Worm (Caenorhabditis elegans): ENCODE data around the gene C49H3.3.
A peak's percentile ranks its signal among the peaks of the same experiment; 100 is the strongest.

Gene C49H3.3

ce11 chrIV:7881166-7881565 is 43.0 kb upstream of the C49H3.3 start:
- TF ChIP-seq egl-44 (GFP tag; IDR thresholded peaks at IDR 0.05) = no peak
- TF ChIP-seq lsl-1 (GFP tag; optimal IDR thresholded peaks at IDR 0.05) = no peak
- no peak for TF ChIP-seq K12H6.12 (tag; optimal IDR thresholded peaks at IDR 0.05)
- TF ChIP-seq ceh-58 (GFP tag; IDR thresholded peaks at IDR 0.05) = no peak
- no peak for TF ChIP-seq K11D2.4 (GFP tag; IDR thresholded peaks at IDR 0.05)
- no peak for TF ChIP-seq somi-1 (GFP tag; optimal IDR thresholded peaks at IDR 0.05)

ce11 chrIV:7881726-7882125 is 42.4 kb upstream of the C49H3.3 start, which contains the start of gene atic-1:
Gene atic-1, plus strand, starts transcription at chrIV:7882026.
- TF ChIP-seq mxl-1 (tag; optimal IDR thresholded peaks at IDR 0.05) (no peak), atf-7 (tag; optimal IDR thresholded peaks at IDR 0.05) (no peak), nhr-80 (tag; optimal IDR thresholded peaks at IDR 0.05) (no peak), pha-4 (tag; optimal IDR thresholded peaks at IDR 0.05) (no peak), F23B12.7 (tag; optimal IDR thresholded peaks at IDR 0.05; ENCODE audit: insufficient read depth) (no peak), ceh-91 (GFP tag; IDR thresholded peaks at IDR 0.05) (no peak), pbrm-1 (GFP tag; IDR thresholded peaks at IDR 0.05) (no peak), gei-17 (GFP tag; optimal IDR thresholded peaks at IDR 0.05) (no peak), aptf-2 (GFP tag; conservative IDR thresholded peaks at IDR 0.05) (no peak), lin-35 (GFP tag; optimal IDR thresholded peaks at IDR 0.05) (no peak), F10E7.11 (tag; optimal IDR thresholded peaks at IDR 0.05) (no peak)

DNA sequence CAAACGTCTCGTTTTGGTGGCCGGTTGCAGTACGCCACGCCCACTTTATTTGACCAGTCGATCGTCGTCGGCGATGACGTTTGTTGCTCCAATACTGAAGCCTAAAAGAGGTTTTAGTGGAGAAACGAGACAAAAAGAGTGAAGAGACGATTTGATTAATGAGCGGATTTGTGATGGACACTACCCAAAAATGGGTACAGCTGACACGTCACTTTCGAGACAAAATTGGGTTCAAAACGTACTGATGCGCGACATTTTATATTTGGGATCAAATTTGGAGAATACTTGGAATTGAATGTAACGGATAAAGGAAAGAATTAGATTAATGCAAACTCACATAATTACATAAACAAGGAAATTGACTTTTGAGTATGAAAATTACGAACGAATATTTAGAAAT is 26.7 kb upstream of the C49H3.3 start, which contains the start of gene ilys-4:
Gene ilys-4 (minus strand): TSS at position 101 of the 400 bp plus-strand sequence.
- peak; percentile 14 for TF ChIP-seq atf-7 (tag; optimal IDR thresholded peaks at IDR 0.05)
- TF ChIP-seq ztf-25 (GFP tag; IDR thresholded peaks at IDR 0.05) = no peak
- no peak for TF ChIP-seq rpc-1 (optimal IDR thresholded peaks at IDR 0.05)
- TF ChIP-seq rpc-1 (tag; optimal IDR thresholded peaks at IDR 0.05) = no peak
- TF ChIP-seq dox-1 (GFP tag; IDR thresholded peaks at IDR 0.05) = no peak
- TF ChIP-seq ZK185.1 (tag; optimal IDR thresholded peaks at IDR 0.05; ENCODE audit: poor library complexity, severe bottlenecking) = no peak
- no peak for TF ChIP-seq attf-3 (GFP tag; conservative IDR thresholded peaks at IDR 0.05)
- no peak for TF ChIP-seq zfh-2 (GFP tag; conservative IDR thresholded peaks at IDR 0.05)
- TF ChIP-seq sdz-38 (tag; optimal IDR thresholded peaks at IDR 0.05) = no peak

DNA sequence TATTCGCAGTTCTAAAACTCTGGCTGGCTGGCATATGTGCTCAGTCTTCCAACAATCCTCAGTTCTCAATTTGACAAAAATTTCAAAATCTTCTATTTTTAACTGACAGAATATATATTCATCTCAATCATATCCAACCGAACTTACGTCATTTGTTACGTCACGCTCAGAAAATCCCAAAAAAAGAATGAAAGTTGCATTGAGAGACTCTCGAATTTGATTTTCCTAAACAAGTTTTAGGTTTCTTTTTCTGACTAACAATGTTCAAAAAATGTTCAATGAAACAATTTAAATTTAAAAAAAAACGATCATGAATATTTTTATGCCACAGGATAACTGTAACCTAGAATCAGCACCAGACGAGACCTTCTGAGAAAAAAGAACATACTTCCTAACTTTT is 26.2 kb upstream of the C49H3.3 start:
- TF ChIP-seq chd-7 (tag; optimal IDR thresholded peaks at IDR 0.05) (no peak), Y95B8A.8 (GFP tag; IDR thresholded peaks at IDR 0.05) (no peak), dpl-1 (GFP tag; optimal IDR thresholded peaks at IDR 0.05) (no peak)

- TF ChIP-seq sptf-2 (GFP tag; optimal IDR thresholded peaks at IDR 0.05) = no peak
- TF ChIP-seq mes-4 (tag; optimal IDR thresholded peaks at IDR 0.05) = no peak
- TF ChIP-seq nhr-80 (tag; optimal IDR thresholded peaks at IDR 0.05) = peak; percentile 70
Observed at ce11 chrIV:7898489-7898888, 25.7 kb upstream of the C49H3.3 start.

- TF ChIP-seq tlf-1 (GFP tag; optimal IDR thresholded peaks at IDR 0.05) = peak; percentile 0
- no peak for TF ChIP-seq sea-2 (GFP tag; IDR thresholded peaks at IDR 0.05)
- TF ChIP-seq cebp-1 (GFP tag; IDR thresholded peaks at IDR 0.05) = no peak
- peak; percentile 60 for TF ChIP-seq cebp-1 (tag; optimal IDR thresholded peaks at IDR 0.05)
- peak; percentile 56 for TF ChIP-seq ZK185.1 (tag; optimal IDR thresholded peaks at IDR 0.05; ENCODE audit: poor library complexity, severe bottlenecking)
- peak; percentile 26; the same call in 1 of the 2 replicates for TF ChIP-seq F33H1.4 (GFP tag; IDR thresholded peaks at IDR 0.05)
- TF ChIP-seq F39B2.1 (GFP tag; IDR thresholded peaks at IDR 0.05) = no peak
- no peak for TF ChIP-seq snpc-1.1 (tag; optimal IDR thresholded peaks at IDR 0.05; ENCODE audit: insufficient read depth)
- TF ChIP-seq ztf-22 (GFP tag; optimal IDR thresholded peaks at IDR 0.05) = no peak
- TF ChIP-seq snpc-1.3 (tag; optimal IDR thresholded peaks at IDR 0.05; ENCODE audit: insufficient read depth) = peak; percentile 29
- TF ChIP-seq lin-54 (GFP tag; optimal IDR thresholded peaks at IDR 0.05) = peak; percentile 61
- TF ChIP-seq hlh-12 (tag; optimal IDR thresholded peaks at IDR 0.05) = no peak
Observed at ce11 chrIV:7902221-7902904, 21.8 kb upstream of the C49H3.3 start, which contains the start of gene arp-11. Gene arp-11, minus strand, starts transcription at chrIV:7902271.

All from whole organism, young adult.